Worm (Caenorhabditis elegans): ENCODE data around the gene F35D11.3.

Gene F35D11.3

ce11 chrII:4650072-4650471 lies 41.9 kb downstream of the F35D11.3 start:
- TF ChIP-seq ceh-27 (GFP tag; optimal IDR thresholded peaks at IDR 0.05): no peak
- TF ChIP-seq unc-130 (GFP tag; optimal IDR thresholded peaks at IDR 0.05): no peak
- no peak for TF ChIP-seq aptf-3 (GFP tag; IDR thresholded peaks at IDR 0.05)
- no peak for TF ChIP-seq ztf-3 (GFP tag; optimal IDR thresholded peaks at IDR 0.05)
- no peak for TF ChIP-seq mel-28 (tag; optimal IDR thresholded peaks at IDR 0.05; ENCODE audit: borderline replicate concordance)
- no peak for TF ChIP-seq B0035.1 (tag; optimal IDR thresholded peaks at IDR 0.05)
- no peak for TF ChIP-seq pha-4 (tag; optimal IDR thresholded peaks at IDR 0.05)
- no peak for TF ChIP-seq atf-7 (tag; optimal IDR thresholded peaks at IDR 0.05)
- TF ChIP-seq hlh-26 (GFP tag; conservative IDR thresholded peaks at IDR 0.05): no peak

- TF ChIP-seq F49E8.2 (tag; optimal IDR thresholded peaks at IDR 0.05; ENCODE audit: insufficient read depth): no peak
- TF ChIP-seq aptf-3 (GFP tag; IDR thresholded peaks at IDR 0.05): no peak
- no peak for TF ChIP-seq ceh-27 (GFP tag; optimal IDR thresholded peaks at IDR 0.05)
- no peak for TF ChIP-seq nfya-2 (GFP tag; IDR thresholded peaks at IDR 0.05)
- TF ChIP-seq hrde-1 (tag; optimal IDR thresholded peaks at IDR 0.05; ENCODE audit: borderline replicate concordance): no peak
- TF ChIP-seq lsl-1 (GFP tag; optimal IDR thresholded peaks at IDR 0.05): no peak
- TF ChIP-seq gei-17 (GFP tag; optimal IDR thresholded peaks at IDR 0.05): no peak
- no peak for TF ChIP-seq athp-1 (tag; optimal IDR thresholded peaks at IDR 0.05)
These were observed 47.7 kb downstream of the F35D11.3 start, which contains the start of gene fut-6 for ce11 chrII:4655834-4656233. TSS of gene fut-6 (minus strand) at chrII:4655934.

DNA sequence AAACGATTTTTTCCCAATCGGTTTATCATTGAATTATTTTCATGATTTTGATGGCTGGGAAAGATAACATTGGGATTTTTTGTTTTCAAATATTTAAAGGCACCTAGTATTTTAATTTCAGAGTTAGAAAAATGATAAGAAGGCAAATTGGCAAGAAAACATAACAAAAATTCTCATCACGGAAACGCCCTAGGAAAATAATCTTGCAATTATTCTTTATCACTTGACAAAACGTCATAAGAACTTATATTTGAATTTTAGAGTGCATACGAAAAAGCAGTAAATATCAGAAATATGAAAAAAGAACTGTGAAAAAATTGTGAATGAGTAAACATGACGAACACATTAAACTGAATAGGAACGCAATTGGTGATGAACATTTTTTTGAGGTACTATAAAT lies 49.2 kb downstream of the F35D11.3 start:
- TF ChIP-seq zim-3 (tag; optimal IDR thresholded peaks at IDR 0.05): no peak

ce11 chrII:4658245-4658644 lies 50.1 kb downstream of the F35D11.3 start:
- no peak for TF ChIP-seq ztf-22 (GFP tag; optimal IDR thresholded peaks at IDR 0.05)

DNA sequence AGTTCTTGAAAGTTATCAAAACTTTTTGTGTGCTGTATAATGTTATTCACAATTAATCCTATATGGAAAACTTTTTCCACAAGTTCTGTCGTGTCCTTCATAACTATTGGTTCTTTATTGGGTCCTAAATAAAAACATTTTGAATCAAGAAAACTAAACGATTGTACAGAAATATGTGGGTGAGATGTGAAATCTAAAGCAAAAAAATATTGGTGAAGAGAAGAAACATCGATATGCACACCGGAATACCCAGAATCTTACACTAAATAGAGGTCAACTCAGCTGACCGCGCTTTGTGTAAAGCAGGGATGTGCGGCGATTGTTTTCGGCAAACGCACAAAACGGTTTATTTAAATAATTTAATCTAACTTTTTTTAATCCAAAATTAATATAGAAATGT lies 53.1 kb downstream of the F35D11.3 start, which contains the start of gene T05A7.13:
Gene T05A7.13, minus strand, starts transcription at position 101 of the 400 bp plus-strand sequence.
- TF ChIP-seq nhr-120 (GFP tag; IDR thresholded peaks at IDR 0.05) (no peak), rec-8 (tag; optimal IDR thresholded peaks at IDR 0.05) (no peak), F33H1.4 (GFP tag; IDR thresholded peaks at IDR 0.05) (no peak), hmg-20 (GFP tag; IDR thresholded peaks at IDR 0.05) (no peak), Y53F4B.3 (GFP tag; IDR thresholded peaks at IDR 0.05) (no peak), xnd-1 (tag; optimal IDR thresholded peaks at IDR 0.05) (no peak), madf-8 (GFP tag; conservative IDR thresholded peaks at IDR 0.05) (no peak), ekl-4 (GFP tag; IDR thresholded peaks at IDR 0.05) (no peak)
